Fruit fly (Drosophila melanogaster) whole organism, wandering third instar larva: ENCODE data around the gene ZnT77C.

ENCODE experiments used
- Hr78 ChIP-seq: fragments of >200 bp; optimal IDR thresholded peaks from 2 replicates; lab custom pipeline; 2017; ENCODE audit warnings: missing biosample characterization, missing genetic modification characterization
- Jra ChIP-seq: sonication (Bioruptor generic); optimal IDR thresholded peaks from 2 replicates; lab custom pipeline; 2016; ENCODE audit warnings: missing biosample characterization, missing genetic modification characterization
- Myc ChIP-seq: fragments of >200 bp; optimal IDR thresholded peaks from 2 replicates; lab custom pipeline; 2017
- Vsx2 ChIP-seq: fragments of 200-300, 225-300 bp; sonication (Bioruptor generic); optimal IDR thresholded peaks from 2 replicates; lab custom pipeline; 2018; ENCODE audit warnings: missing biosample characterization, missing genetic modification characterization; ENCODE audit not compliant: partially characterized antibody
- br ChIP-seq: fragments of 200-800 bp; sonication (Bioruptor generic); optimal IDR thresholded peaks from 2 replicates; lab custom pipeline; 2016; ENCODE audit warnings: missing biosample characterization, missing genetic modification characterization
- brk ChIP-seq: fragments of 200-800 bp; sonication (Bioruptor generic); optimal IDR thresholded peaks from 2 replicates; lab custom pipeline; 2016; ENCODE audit warnings: missing biosample characterization, mild to moderate bottlenecking, missing genetic modification characterization
- dl ChIP-seq, 2 experiments: fragments of 175-275, 200-275 bp in 1 of 2; fragments of 200-275 bp in 1 of 2; sonication (Bioruptor generic); optimal IDR thresholded peaks; lab custom pipeline; 2018; ENCODE audit warnings: mild to moderate bottlenecking in 2 of 2, missing biosample characterization in 2 of 2, missing genetic modification characterization in 2 of 2, moderate library complexity in 2 of 2; ENCODE audit not compliant: partially characterized antibody in 2 of 2, insufficient read depth in 1 of 2
- foxo ChIP-seq, 2 experiments: fragments of 200-800 bp; sonication (Bioruptor generic); optimal IDR thresholded peaks; 2 replicates in 1 of 2; 3 replicates in 1 of 2; lab custom pipeline; 2016 to 2017; ENCODE audit warnings: missing biosample characterization in 2 of 2, missing genetic modification characterization in 2 of 2
- jim ChIP-seq: fragments of 175-275, 200-325 bp; sonication (Bioruptor generic); optimal IDR thresholded peaks from 2 replicates; lab custom pipeline; 2016; ENCODE audit warnings: missing biosample characterization, mild to moderate bottlenecking, missing genetic modification characterization
- psq ChIP-seq: fragments of 200-800 bp; sonication (Bioruptor generic); optimal IDR thresholded peaks from 3 replicates; lab custom pipeline; 2017; ENCODE audit warnings: missing biosample characterization, mild to moderate bottlenecking, missing genetic modification characterization, moderate library complexity
- rgr ChIP-seq: fragments of 200-800 bp; sonication (Bioruptor generic); optimal IDR thresholded peaks from 3 replicates; lab custom pipeline; 2016; ENCODE audit warnings: missing biosample characterization, mild to moderate bottlenecking, missing genetic modification characterization
- sage ChIP-seq: fragments of 200-800 bp; sonication (Bioruptor generic); optimal IDR thresholded peaks from 2 replicates; lab custom pipeline; 2016; ENCODE audit warnings: missing biosample characterization, mild to moderate bottlenecking, missing genetic modification characterization

DNA sequence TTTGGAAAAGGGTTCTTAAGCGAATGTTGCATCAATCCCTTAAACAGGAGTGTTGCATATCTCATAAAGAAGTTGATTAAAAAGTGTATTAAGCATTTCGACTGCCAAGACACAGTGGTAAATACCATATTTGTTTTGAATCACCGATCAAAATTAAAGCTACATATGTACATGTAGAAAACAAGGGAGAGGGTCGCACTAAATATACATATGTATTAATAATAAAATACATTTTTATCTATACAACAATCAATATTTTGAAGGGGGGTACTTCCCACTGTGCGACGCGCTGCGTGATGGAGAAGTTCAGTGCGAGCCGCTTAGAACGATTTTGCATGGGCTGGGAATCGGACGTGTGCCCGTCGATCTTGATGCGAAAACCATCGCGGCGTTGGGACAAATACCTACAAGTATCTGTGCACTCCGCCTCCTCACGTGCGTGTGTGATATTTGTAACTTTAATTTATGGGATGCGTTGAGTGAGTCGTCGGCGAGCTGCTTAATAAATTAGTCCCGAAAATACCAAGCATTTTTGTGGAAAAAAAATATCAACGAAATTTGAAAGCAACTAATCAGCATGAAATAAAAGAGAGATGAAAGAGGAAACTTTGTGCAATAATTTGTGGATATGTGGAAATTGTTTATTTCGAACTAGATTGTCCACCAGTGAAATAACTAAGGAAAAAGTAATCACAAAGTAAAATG is 49.8 kb downstream of the ZnT77C start:
- TF ChIP-seq Hr78 (GFP tag; lab: Kevin White, UChicago) (no peak), Vsx2 (GFP tag; lab: Kevin White, UChicago) (no peak), psq (peak; percentile 88), dl (GFP tag; optimal IDR thresholded peaks at IDR 0.05; lab: Kevin White, UChicago; ENCODE audit: insufficient read depth in 1 of 2, partially characterized antibody in 2 of 2) (no peak), jim (GFP tag; lab: Kevin White, UChicago) (no peak), rgr (GFP tag; lab: Kevin White, UChicago) (peak; percentile 96), Jra (peak; percentile 73), sage (GFP tag; lab: Kevin White, UChicago) (peak; percentile 86), Myc (lab: Kevin White, UChicago) (no peak), br (GFP tag; lab: Kevin White, UChicago) (peak; percentile 82), brk (GFP tag; lab: Kevin White, UChicago) (peak; percentile 92), foxo (GFP tag; optimal IDR thresholded peaks at IDR 0.05; lab: Kevin White, UChicago) (peak in 1 of 2 experiments; percentile 95)
